Worm (Caenorhabditis elegans) whole organism, mixed stage, embryonic: ENCODE results near the gene C08F11.17.

ENCODE experiments used
- bed-3 ChIP-seq: fragments of 200-800 bp; sonication (Bioruptor generic); optimal IDR thresholded peaks from 3 replicates; lab custom pipeline; 2018; ENCODE audit warnings: mild to moderate bottlenecking, missing genetic modification characterization, moderate library complexity, missing compliant biosample characterization
- blmp-1 ChIP-seq: fragments of 150-350 bp; optimal IDR thresholded peaks from 2 replicates; lab custom pipeline; 2014; ENCODE audit warnings: missing biosample characterization, missing genetic modification characterization
- lin-13 ChIP-seq: fragments of 150-350 bp; optimal IDR thresholded peaks from 2 replicates; lab custom pipeline; 2014; ENCODE audit warnings: missing biosample characterization, missing genetic modification characterization
- lsy-2 ChIP-seq: fragments of 150-350 bp; optimal IDR thresholded peaks from 2 replicates; lab custom pipeline; 2014; ENCODE audit warnings: missing biosample characterization, missing genetic modification characterization
- mab-5 ChIP-seq: fragments of 150-350 bp; optimal IDR thresholded peaks from 2 replicates; lab custom pipeline; 2014; ENCODE audit warnings: missing biosample characterization, missing genetic modification characterization
- mep-1 ChIP-seq: fragments of 150-350 bp; optimal IDR thresholded peaks from 2 replicates; lab custom pipeline; 2017; ENCODE audit warnings: missing biosample characterization, missing genetic modification reagents, missing genetic modification characterization, inconsistent platforms
- nhr-12 ChIP-seq: fragments of 150-350 bp; optimal IDR thresholded peaks from 2 replicates; lab custom pipeline; 2014; ENCODE audit warnings: missing biosample characterization, missing genetic modification characterization
- nhr-237 ChIP-seq: fragments of 150-350 bp; optimal IDR thresholded peaks from 2 replicates; lab custom pipeline; 2014; ENCODE audit warnings: missing biosample characterization, missing genetic modification characterization
- nhr-76 ChIP-seq: sonication (generic microtip); optimal IDR thresholded peaks from 2 replicates; lab custom pipeline; 2017; ENCODE audit warnings: missing biosample characterization, missing genetic modification characterization
- pha-4 ChIP-seq: fragments of 150-350 bp; optimal IDR thresholded peaks from 2 replicates; lab custom pipeline; 2018; ENCODE audit warnings: missing biosample characterization, missing genetic modification reagents, missing genetic modification characterization
- snpc-4 ChIP-seq: fragments of 150-350 bp; optimal IDR thresholded peaks from 2 replicates; lab custom pipeline; 2014; ENCODE audit warnings: missing biosample characterization, missing genetic modification characterization
- unc-62 ChIP-seq: fragments of 150-350 bp; optimal IDR thresholded peaks from 2 replicates; lab custom pipeline; 2014; ENCODE audit warnings: missing biosample characterization, missing genetic modification reagents, missing genetic modification characterization
- ztf-11 ChIP-seq: fragments of 150-350 bp; optimal IDR thresholded peaks from 2 replicates; lab custom pipeline; 2014; ENCODE audit warnings: missing biosample characterization, missing genetic modification characterization

- TF ChIP-seq nhr-76 (tag; lab: Kevin White, UChicago) (no peak), pha-4 (tag; lab: Kevin White, UChicago) (no peak), nhr-12 (tag; lab: Kevin White, UChicago) (no peak), lsy-2 (tag; lab: Kevin White, UChicago) (no peak), bed-3 (no peak), snpc-4 (tag; lab: Kevin White, UChicago) (no peak), mab-5 (no peak), unc-62 (GFP tag; lab: Kevin White, UChicago) (no peak), ztf-11 (tag; lab: Kevin White, UChicago) (no peak), lin-13 (tag; lab: Kevin White, UChicago) (no peak), mep-1 (tag; lab: Kevin White, UChicago) (no peak), nhr-237 (no peak), blmp-1 (tag; lab: Kevin White, UChicago) (no peak)
Measured at ce11 chrIV:13619203-13619602, 30.9 kb downstream of the C08F11.17 start, which contains the start of gene C08F11.3.
